Worm (Caenorhabditis elegans) whole organism, L4 larva: ENCODE measurements around the gene mpst-3.

Experiments
- D1046.2 ChIP-seq: fragments of 200-800 bp; sonication (Bioruptor generic); IDR thresholded peaks from 2 replicates; pipeline ENCODE4 v1.3.6; 2022; ENCODE audit warnings: missing genetic modification characterization, missing compliant biosample characterization
- T20F7.1 ChIP-seq: fragments of 200-800 bp; sonication (Bioruptor generic); optimal IDR thresholded peaks from 2 replicates; lab custom pipeline; 2018; ENCODE audit warnings: mild to moderate bottlenecking, missing genetic modification characterization, missing compliant biosample characterization
- aha-1 ChIP-seq: fragments of 150-350 bp; peaks from one replicate; lab custom pipeline; 2014; ENCODE audit warnings: missing biosample characterization, missing genetic modification characterization
- ceh-62 ChIP-seq: sonication (generic microtip); optimal IDR thresholded peaks from 2 replicates; lab custom pipeline; 2017; ENCODE audit warnings: missing biosample characterization, missing genetic modification characterization
- daf-16 ChIP-seq, 3 experiments: sonication (generic microtip); optimal IDR thresholded peaks; 2 replicates each; lab custom pipeline; 2016 to 2017; ENCODE audit warnings: missing genetic modification characterization in 3 of 3, missing genetic modification reagents in 3 of 3, mild to moderate bottlenecking in 2 of 3, missing compliant biosample characterization in 2 of 3, missing biosample characterization in 1 of 3, moderate library complexity in 1 of 3
- daf-19 ChIP-seq: fragments of 200-800 bp; sonication (Bioruptor generic); conservative IDR thresholded peaks from 2 replicates; pipeline ENCODE4 v1.3.6; 2022; ENCODE audit warnings: missing genetic modification characterization, missing compliant biosample characterization
- dmd-8 ChIP-seq: fragments of 200-800 bp; sonication (Bioruptor generic); IDR thresholded peaks from 2 replicates; pipeline ENCODE4 v1.3.6; 2022; ENCODE audit warnings: missing genetic modification characterization, missing compliant biosample characterization
- fkh-10 ChIP-seq: fragments of 150-350 bp; optimal IDR thresholded peaks from 2 replicates; lab custom pipeline; 2014; ENCODE audit warnings: missing biosample characterization, missing genetic modification reagents, missing genetic modification characterization
- lim-7 ChIP-seq: fragments of 200-800 bp; sonication (Bioruptor generic); IDR thresholded peaks from 2 replicates; pipeline ENCODE4 v1.3.6; 2022; ENCODE audit warnings: missing genetic modification characterization, missing compliant biosample characterization
- lin-15B ChIP-seq: fragments of 150-350 bp; sonication (generic microtip); optimal IDR thresholded peaks from 3 replicates; lab custom pipeline; 2014; ENCODE audit warnings: missing biosample characterization, missing genetic modification characterization
- lin-29 ChIP-seq: fragments of 200-800 bp; sonication (Bioruptor generic); IDR thresholded peaks from 2 replicates; pipeline ENCODE4 v1.3.6; 2022; ENCODE audit warnings: missing genetic modification reagents, missing genetic modification characterization, missing compliant biosample characterization
- mep-1 ChIP-seq: fragments of 150-350 bp; sonication (generic microtip); optimal IDR thresholded peaks from 3 replicates; lab custom pipeline; 2014; ENCODE audit warnings: missing biosample characterization, missing genetic modification characterization
- nhr-10 ChIP-seq: fragments of 150-350 bp; optimal IDR thresholded peaks from 2 replicates; lab custom pipeline; 2014; ENCODE audit warnings: missing biosample characterization, missing genetic modification characterization
- nhr-111 ChIP-seq: fragments of 200-800 bp; sonication (Bioruptor generic); optimal IDR thresholded peaks from 2 replicates; lab custom pipeline; 2018; ENCODE audit warnings: mild to moderate bottlenecking, missing genetic modification characterization, missing compliant biosample characterization
- nhr-25 ChIP-seq: sonication (generic microtip); optimal IDR thresholded peaks from 2 replicates; lab custom pipeline; 2017; ENCODE audit warnings: missing genetic modification characterization, mild to moderate bottlenecking, missing compliant biosample characterization, antibody characterized with exemption, moderate library complexity, borderline replicate concordance; ENCODE audit not compliant: insufficient read depth
- nhr-42 ChIP-seq: fragments of 200-800 bp; sonication (Bioruptor generic); IDR thresholded peaks from 2 replicates; pipeline ENCODE4 v1.3.6; 2022; ENCODE audit warnings: missing genetic modification characterization, missing compliant biosample characterization
- nhr-6 ChIP-seq: fragments of 150-350 bp; optimal IDR thresholded peaks from 2 replicates; lab custom pipeline; 2014; ENCODE audit warnings: missing biosample characterization, missing genetic modification characterization
- nhr-77 ChIP-seq: fragments of 150-350 bp; optimal IDR thresholded peaks from 2 replicates; lab custom pipeline; 2014; ENCODE audit warnings: missing biosample characterization, missing genetic modification characterization
- pha-4 ChIP-seq, 2 experiments: fragments of 150-350 bp in 1 of 2; fragments of 200-800 bp in 1 of 2; sonication (Bioruptor generic) in 1 of 2; IDR thresholded peaks in 1 of 2; optimal IDR thresholded peaks in 1 of 2; 2 replicates each; pipeline versions ENCODE4 v1.3.6 to Lab custom; 2014 to 2022; ENCODE audit warnings: missing genetic modification characterization in 2 of 2, missing genetic modification reagents in 2 of 2, missing biosample characterization in 1 of 2, missing compliant biosample characterization in 1 of 2
- php-3 ChIP-seq: fragments of 200-800 bp; sonication (Bioruptor generic); IDR thresholded peaks from 2 replicates; pipeline ENCODE4 v1.3.6; 2022; ENCODE audit warnings: missing genetic modification reagents, missing genetic modification characterization, missing compliant biosample characterization
- rbr-2 ChIP-seq: sonication (generic microtip); optimal IDR thresholded peaks from 2 replicates; lab custom pipeline; 2016; ENCODE audit warnings: missing genotype, missing genetic modification characterization, missing compliant biosample characterization
- saeg-2 ChIP-seq: fragments of 200-800 bp; sonication (Bioruptor generic); IDR thresholded peaks from 2 replicates; pipeline ENCODE4 v1.3.6; 2022; ENCODE audit warnings: missing genetic modification reagents, missing genetic modification characterization, missing compliant biosample characterization
- skn-1 ChIP-seq: fragments of 150-350 bp; optimal IDR thresholded peaks from 2 replicates; lab custom pipeline; 2014; ENCODE audit warnings: missing biosample characterization, missing genetic modification characterization
- snpc-4 ChIP-seq: fragments of 150-350 bp; optimal IDR thresholded peaks from 2 replicates; lab custom pipeline; 2014; ENCODE audit warnings: missing biosample characterization, missing genetic modification characterization
- unc-62 ChIP-seq, 3 experiments: fragments of 150-350 bp in 1 of 3; sonication (generic microtip); optimal IDR thresholded peaks in 2 of 3; peaks in 1 of 3; 1 replicate in 1 of 3; 2 replicates in 2 of 3; lab custom pipeline; 2014 to 2017; ENCODE audit warnings: missing biosample characterization in 3 of 3, missing genetic modification characterization in 3 of 3, missing genetic modification reagents in 3 of 3, missing genotype in 1 of 3
- zfp-3 ChIP-seq: fragments of 200-800 bp; sonication (Bioruptor generic); conservative IDR thresholded peaks from 2 replicates; pipeline ENCODE4 v1.3.6; 2022; ENCODE audit warnings: missing genetic modification reagents, missing genetic modification characterization, missing compliant biosample characterization
- zip-2 ChIP-seq: fragments of 150-350 bp; optimal IDR thresholded peaks from 2 replicates; lab custom pipeline; 2014; ENCODE audit warnings: missing biosample characterization, missing genetic modification characterization

Gene mpst-3

ce11 chrV:14893355-14894050 lies 1.9 kb upstream of the mpst-3 start, which contains the start of the genes mpst-2 and H12D21.5:
Gene mpst-2, minus strand, starts transcription at chrV:14893455.
Gene H12D21.5, plus strand, starts transcription at chrV:14894000.
- TF ChIP-seq nhr-10 (tag; lab: Kevin White, UChicago), result no peak
- no peak for TF ChIP-seq dmd-8 (GFP tag; lab: Robert Waterston, UW)
- no peak for TF ChIP-seq mep-1
- TF ChIP-seq skn-1, result no peak
- no peak for TF ChIP-seq lim-7 (GFP tag; lab: Robert Waterston, UW)
- no peak for TF ChIP-seq rbr-2
- no peak for TF ChIP-seq ceh-62
- no peak for TF ChIP-seq pha-4 (GFP tag; IDR thresholded peaks at IDR 0.05; lab: Robert Waterston, UW)
- TF ChIP-seq pha-4 (tag; optimal IDR thresholded peaks at IDR 0.05; lab: Kevin White, UChicago), result no peak
- no peak for TF ChIP-seq T20F7.1 (GFP tag; lab: Kevin White, UChicago)
- no peak for TF ChIP-seq nhr-42 (GFP tag; lab: Robert Waterston, UW)

ce11 chrV:14897731-14898130 lies 2.3 kb downstream of the mpst-3 start, which contains the start of gene H12D21.6:
Gene H12D21.6, minus strand, starts transcription at chrV:14897831.
- TF ChIP-seq zip-2 (tag; lab: Kevin White, UChicago), result no peak
- TF ChIP-seq nhr-6 (tag; lab: Kevin White, UChicago), result peak; percentile 9

ce11 chrV:14899545-14899944 lies 4.1 kb downstream of the mpst-3 start, which contains the start of gene H12D21.10:
Gene H12D21.10, plus strand, starts transcription at chrV:14899804.
- no peak for TF ChIP-seq fkh-10
- TF ChIP-seq saeg-2 (GFP tag; lab: Robert Waterston, UW), result no peak

ce11 chrV:14900905-14901304 lies 5.5 kb downstream of the mpst-3 start:
- TF ChIP-seq aha-1, result peak; percentile 94
- TF ChIP-seq nhr-6 (tag; lab: Kevin White, UChicago), result no peak

ce11 chrV:14907445-14907844 lies 12.0 kb downstream of the mpst-3 start:
- no peak for TF ChIP-seq zfp-3 (GFP tag; lab: Robert Waterston, UW)
- no peak for TF ChIP-seq nhr-25
- peak in 1 of 2 experiments; percentile 98 for TF ChIP-seq unc-62 (GFP tag; optimal IDR thresholded peaks at IDR 0.05 in 1 of 2; lab: Kevin White, UChicago)
- TF ChIP-seq unc-62 (tag; optimal IDR thresholded peaks at IDR 0.05; lab: Kevin White, UChicago), result no peak
- peak; percentile 7 for TF ChIP-seq aha-1
- TF ChIP-seq daf-19 (GFP tag; lab: Robert Waterston, UW), result no peak

- TF ChIP-seq skn-1 (no peak), aha-1 (peak; percentile 47), lim-7 (GFP tag; lab: Robert Waterston, UW) (no peak), daf-16 (GFP tag; optimal IDR thresholded peaks at IDR 0.05; lab: Kevin White, UChicago) (peak in 1 of 2 experiments; percentile 11), daf-16 (tag; optimal IDR thresholded peaks at IDR 0.05; lab: Kevin White, UChicago) (no peak), php-3 (GFP tag; lab: Robert Waterston, UW) (no peak), nhr-77 (no peak), D1046.2 (no peak), lin-29 (GFP tag; lab: Robert Waterston, UW) (no peak)
Measured at ce11 chrV:14909331-14909835, 13.9 kb downstream of the mpst-3 start, which contains the start of gene H12D21.9. Gene H12D21.9, minus strand, starts transcription at chrV:14909478.

- TF ChIP-seq unc-62 (GFP tag; optimal IDR thresholded peaks at IDR 0.05 in 1 of 2; lab: Kevin White, UChicago), result peak in 1 of 2 experiments; percentile 96
- TF ChIP-seq unc-62 (tag; optimal IDR thresholded peaks at IDR 0.05; lab: Kevin White, UChicago), result no peak
- no peak for TF ChIP-seq snpc-4 (tag; lab: Kevin White, UChicago)
- TF ChIP-seq nhr-111 (GFP tag; lab: Kevin White, UChicago), result no peak
- TF ChIP-seq lin-15B, result no peak
- TF ChIP-seq D1046.2, result no peak
- no peak for TF ChIP-seq lim-7 (GFP tag; lab: Robert Waterston, UW)
Measured at ce11 chrV:14910758-14911157, 15.3 kb downstream of the mpst-3 start.
